Worm (Caenorhabditis elegans): ENCODE results near the gene C40H1.9.

ce11 chrIII:9297345-9297744, 22.4 kb upstream of the C40H1.9 start, which contains the start of gene K01B6.4:
- TF ChIP-seq hmg-11 (tag; optimal IDR thresholded peaks at IDR 0.05) (no peak), fkh-10 (GFP tag; optimal IDR thresholded peaks at IDR 0.05) (no peak), egl-5 (tag; optimal IDR thresholded peaks at IDR 0.05) (no peak), snpc-4 (tag; optimal IDR thresholded peaks at IDR 0.05) (no peak), mdl-1 (tag; optimal IDR thresholded peaks at IDR 0.05) (no peak)

Measured in whole organism, L3 larva.